Worm (Caenorhabditis elegans): Measurements from ENCODE around the gene lido-16.

DNA sequence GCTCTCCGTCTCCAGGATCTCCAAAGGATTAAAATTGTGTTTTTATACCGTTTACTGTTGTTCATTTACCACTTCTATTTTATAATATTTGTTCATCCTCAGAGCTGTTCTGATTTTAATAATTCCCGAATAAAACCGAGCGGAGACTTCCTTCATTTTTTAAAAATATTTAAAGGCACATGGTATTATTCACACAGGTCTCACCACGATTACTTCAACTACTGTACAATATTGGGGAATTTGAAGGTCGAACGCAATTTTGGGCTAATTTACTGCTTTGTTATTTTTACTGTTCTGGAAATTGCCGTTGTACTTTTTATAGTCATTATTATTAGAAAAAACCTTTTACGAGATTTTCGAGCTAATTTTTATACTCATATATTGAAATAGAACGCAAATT, 6.4 kb upstream of the lido-16 start:
- TF ChIP-seq ama-1 (optimal IDR thresholded peaks at IDR 0.05) (no peak), ces-1 (GFP tag; optimal IDR thresholded peaks at IDR 0.05) (no peak), unc-130 (tag; optimal IDR thresholded peaks at IDR 0.05) (no peak), nhr-237 (tag; optimal IDR thresholded peaks at IDR 0.05) (no peak), snpc-4 (tag; optimal IDR thresholded peaks at IDR 0.05) (no peak), egl-27 (tag; optimal IDR thresholded peaks at IDR 0.05) (no peak)
